Fruit fly (Drosophila melanogaster): ENCODE data around the gene NLaz.

Gene NLaz

DNA sequence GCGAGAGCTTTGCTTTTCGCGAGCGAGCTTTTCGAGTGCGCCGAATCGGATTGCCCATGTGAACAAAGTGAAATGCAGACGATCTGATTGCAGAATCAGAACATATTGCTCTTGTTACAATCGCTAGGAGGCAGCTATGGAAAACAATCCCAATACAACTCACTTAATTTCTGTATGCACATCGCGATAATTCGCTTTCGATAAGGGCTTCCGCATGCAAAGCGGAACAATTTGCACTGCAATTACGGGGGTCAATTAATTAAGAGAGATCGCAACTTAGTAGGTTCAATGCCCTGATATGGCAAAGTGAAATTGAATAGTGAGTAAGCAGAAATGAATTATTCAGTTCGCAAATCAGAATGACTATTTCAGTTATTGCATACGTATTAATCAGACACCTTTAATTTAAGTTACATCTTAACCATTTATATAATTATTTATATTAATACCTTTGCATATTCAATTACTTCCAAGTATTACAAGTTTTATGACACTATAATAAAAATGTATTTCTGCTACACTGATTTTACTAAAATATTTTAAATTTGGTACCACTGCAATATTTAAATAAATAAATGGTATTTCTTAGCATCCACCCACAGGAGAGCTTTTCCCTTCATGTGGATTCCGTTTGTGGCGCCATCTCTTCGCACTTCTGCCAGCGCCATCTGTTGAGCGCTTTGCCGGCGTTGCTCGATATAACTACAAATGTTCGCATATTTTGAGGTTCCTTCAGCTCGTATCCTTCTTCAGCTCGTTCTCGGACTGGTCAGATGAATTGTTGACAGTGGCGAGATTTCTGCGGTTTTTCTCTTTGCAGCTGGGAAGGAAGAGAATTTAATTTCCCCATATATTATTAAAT lies at the start of gene NLaz:
TSS of gene NLaz (minus strand) at position 51 of the 862 bp plus-strand sequence.
- no peak for TF ChIP-seq CG17801 (GFP tag; optimal IDR thresholded peaks at IDR 0.05; ENCODE audit: partially characterized antibody)

DNA sequence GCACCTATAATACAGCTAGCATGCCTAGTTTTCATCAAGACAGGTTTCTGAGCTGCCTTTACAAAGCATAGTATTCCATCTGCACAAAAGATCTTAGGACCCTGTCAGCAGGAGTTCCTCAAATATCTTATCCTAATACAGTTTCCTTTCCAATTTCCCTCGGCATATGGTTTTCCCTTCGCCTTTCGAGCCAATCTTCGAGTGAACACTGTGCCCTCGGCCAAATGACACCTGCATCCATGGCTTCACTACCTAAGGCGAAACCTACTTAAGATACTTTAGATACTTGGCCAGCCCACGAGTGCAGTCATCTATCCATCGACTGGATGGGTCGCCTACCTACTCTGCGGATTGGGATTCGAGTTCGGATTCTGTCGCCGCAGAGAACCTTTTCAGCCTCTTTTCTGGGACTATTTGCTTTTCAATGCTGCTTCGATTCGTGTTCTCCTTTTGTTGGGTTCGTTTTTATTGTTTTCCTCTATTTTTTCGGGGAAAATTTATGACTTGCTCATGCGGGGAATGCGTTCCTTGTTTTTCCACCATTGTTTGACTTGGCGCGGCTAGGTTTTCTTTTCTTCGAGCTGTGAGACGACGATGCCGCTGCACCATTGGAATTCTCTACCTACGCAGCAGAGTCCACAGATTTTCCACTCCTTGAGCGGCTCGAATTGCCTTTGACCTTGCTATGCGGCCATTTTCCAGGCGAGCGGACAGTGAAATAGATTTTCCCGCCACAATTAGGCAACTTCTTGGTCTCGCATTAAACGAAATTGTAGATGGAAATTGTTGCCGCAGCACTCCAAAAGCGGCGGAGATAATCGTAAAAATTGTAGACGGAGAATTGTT lies 49.4 kb upstream of the NLaz start:
- TF ChIP-seq CG17801 (GFP tag; optimal IDR thresholded peaks at IDR 0.05; ENCODE audit: partially characterized antibody) = no peak

DNA sequence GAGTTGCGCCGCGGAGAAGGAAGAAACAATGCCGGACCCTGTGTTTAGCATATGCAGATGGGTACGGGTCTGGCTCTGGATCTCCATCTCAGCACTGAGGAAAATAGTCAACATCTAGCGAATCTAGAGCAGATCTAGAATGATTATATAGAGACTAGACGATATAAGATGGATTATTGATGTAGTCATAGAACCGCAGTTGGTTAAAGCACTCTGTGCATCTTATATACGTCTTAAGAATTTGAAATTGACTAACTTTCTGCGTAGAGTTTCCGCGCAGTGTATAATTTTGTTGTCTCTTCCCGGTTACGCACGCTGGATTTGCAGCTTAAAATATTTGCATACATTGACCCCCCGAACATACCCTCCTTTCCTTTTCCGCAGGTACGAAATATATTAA lies 48.1 kb upstream of the NLaz start:
- TF ChIP-seq CG17801 (GFP tag; optimal IDR thresholded peaks at IDR 0.05; ENCODE audit: partially characterized antibody) = no peak

DNA sequence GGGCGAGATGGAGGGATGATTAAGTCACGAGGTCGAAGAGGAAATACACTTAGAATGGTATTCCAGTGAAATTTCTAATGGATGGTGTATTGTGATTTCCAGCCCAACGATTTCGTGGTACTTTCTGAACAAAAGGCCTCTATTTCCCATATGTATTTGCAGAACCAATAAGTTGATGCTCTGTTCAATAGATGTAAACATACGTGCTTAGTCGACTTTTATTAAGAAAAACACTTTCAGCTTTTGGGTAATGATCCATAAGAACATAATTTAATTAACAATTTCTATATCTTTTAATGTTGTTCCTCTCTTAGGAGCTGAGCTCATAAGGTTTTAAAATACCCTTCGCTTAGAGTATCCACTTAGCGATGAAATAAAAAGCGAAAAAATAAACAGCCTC lies 44.0 kb upstream of the NLaz start:
- TF ChIP-seq CG17801 (GFP tag; optimal IDR thresholded peaks at IDR 0.05; ENCODE audit: partially characterized antibody) = no peak

DNA sequence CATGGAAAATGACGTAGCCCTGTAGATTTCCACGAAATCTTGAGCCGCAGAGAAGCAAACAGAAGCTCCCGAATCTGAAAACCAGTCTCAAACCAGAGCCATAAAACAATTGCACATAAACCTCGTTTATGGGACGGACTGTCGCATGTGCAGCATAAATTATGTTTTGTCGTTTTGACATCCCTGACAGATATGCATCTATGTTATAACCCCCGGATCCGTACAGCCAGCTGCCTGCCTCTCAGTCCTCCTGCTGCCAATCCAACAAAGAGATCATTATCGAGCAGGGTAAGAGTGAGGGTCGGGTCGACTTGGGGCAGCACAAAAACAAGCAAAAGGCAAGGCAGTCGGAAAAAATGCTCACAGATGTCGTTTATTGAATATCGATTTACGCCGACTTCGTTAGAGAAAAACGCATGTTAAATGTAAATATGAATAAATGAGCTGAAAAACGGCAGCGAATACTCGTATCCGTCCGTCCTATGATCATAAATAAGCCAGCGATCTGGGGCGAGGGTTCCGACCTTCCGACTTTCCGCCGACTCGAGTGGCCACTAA lies 43.4 kb upstream of the NLaz start:
- no peak for TF ChIP-seq CG17801 (GFP tag; optimal IDR thresholded peaks at IDR 0.05; ENCODE audit: partially characterized antibody)

DNA sequence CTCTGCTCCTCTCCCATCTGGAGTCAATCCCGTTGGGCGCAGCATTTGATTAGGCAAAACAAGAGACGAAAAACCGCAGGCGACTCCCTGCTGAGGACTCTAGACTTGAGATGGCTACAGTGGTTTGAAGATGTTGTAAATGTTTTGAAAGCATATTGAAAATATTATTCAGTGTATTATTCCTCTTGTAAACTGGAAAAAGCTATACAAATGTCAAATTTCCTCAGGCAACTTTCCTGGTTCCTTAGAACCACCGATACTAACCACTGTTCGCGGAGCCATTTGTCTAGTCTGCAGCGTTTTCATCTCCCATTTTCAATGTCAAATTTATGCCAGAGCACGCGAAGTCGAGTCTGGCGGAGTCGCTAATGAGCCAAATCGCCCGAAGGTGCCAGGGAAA lies 41.1 kb upstream of the NLaz start:
- TF ChIP-seq CG17801 (GFP tag; optimal IDR thresholded peaks at IDR 0.05; ENCODE audit: partially characterized antibody) = no peak

DNA sequence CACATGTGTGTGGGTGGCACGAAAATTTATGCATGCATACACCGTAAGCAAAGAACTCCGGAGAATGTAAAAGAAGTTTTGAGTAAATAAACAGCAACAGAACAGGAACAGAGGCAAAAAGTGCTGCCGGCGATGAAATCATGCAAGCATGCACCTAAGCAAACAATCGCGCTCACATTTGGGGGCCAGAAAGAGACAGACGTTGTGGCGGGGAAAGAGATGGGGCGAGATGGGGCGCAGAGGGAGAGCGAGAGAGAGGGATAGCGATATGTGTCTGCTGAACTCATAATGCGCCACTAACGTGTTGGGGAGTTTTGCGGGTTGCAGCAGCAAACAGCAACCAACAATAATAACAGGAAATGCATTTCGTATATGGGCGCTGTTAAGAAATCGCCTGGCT lies 37.8 kb upstream of the NLaz start:
- no peak for TF ChIP-seq CG17801 (GFP tag; optimal IDR thresholded peaks at IDR 0.05; ENCODE audit: partially characterized antibody)

DNA sequence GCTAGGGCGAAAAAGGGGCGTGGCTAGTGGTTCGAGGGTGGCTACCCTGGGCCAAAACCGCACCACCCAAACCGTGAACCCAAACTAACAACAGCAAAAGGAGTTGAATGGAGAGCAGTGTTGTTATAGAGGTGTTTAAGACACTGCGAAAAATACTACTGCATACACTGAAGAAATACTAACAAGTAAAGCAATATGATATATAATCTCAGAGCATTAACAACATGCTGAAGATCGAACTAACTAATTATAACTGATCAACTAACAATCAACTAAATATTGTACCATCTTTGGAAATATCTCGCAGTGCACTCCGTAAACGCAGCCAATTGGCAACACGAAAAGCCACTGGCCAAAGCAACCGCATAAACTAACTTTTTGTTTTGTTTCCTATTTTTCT lies 32.0 kb upstream of the NLaz start:
- TF ChIP-seq CG17801 (GFP tag; optimal IDR thresholded peaks at IDR 0.05; ENCODE audit: partially characterized antibody) = no peak

DNA sequence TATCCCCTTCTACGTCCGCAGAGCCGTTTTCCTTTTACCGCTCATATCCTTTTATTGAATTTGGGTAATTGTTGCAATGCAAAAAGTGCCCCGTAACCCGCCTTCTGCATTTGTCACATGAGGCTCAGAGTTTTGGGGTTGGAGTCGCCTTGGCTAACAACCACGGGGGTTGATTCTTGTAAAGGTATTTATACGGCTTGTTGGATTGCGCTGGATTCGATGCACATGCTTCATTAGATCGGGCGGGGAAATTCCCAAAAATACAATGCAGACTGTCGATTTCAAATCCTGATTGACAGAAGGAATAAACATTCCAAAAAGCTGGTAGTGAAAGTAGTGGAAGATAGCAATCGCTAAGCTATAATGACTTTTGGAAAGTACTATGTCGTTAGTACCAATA lies 28.6 kb upstream of the NLaz start:
- TF ChIP-seq CG17801 (GFP tag; optimal IDR thresholded peaks at IDR 0.05; ENCODE audit: partially characterized antibody) = no peak

DNA sequence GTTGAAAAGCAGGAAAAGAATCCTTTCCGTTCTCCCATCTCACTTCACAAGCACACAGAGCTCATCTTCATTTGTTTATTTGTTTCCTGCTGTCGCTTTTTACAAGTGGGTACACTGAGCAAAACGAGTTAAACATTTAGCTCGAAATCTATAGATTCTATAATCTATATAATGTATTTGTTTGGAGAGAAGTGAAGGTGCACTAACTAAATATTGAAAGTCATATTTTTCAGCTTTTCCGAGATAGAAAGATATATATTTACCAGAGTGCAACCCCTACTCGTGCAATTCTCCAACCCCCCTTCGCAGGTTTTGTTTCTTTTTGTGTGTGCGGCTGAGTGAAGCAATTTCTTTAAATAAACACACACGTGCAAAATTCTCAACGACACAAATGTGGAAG lies 26.2 kb upstream of the NLaz start:
- TF ChIP-seq CG17801 (GFP tag; optimal IDR thresholded peaks at IDR 0.05; ENCODE audit: partially characterized antibody) = no peak

DNA sequence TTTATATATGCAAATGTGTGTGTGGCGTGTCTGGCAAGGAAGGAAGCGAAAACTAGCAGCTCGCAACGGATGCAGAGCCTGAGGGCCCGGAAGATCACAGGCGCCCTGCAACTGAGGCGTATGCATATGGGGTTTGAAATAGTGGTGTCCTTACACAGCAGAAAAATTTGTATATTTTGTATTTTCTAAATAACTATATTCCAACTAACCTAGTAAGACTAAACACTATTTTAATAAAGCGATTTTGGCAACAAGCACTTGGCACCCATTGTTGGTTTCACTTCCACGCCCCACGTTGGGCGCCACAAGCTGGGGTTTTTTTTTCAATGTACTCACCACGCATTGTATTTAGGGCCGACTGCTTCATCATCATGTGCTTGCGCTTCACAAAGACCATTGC lies 24.9 kb upstream of the NLaz start:
- TF ChIP-seq CG17801 (GFP tag; optimal IDR thresholded peaks at IDR 0.05; ENCODE audit: partially characterized antibody) = no peak

DNA sequence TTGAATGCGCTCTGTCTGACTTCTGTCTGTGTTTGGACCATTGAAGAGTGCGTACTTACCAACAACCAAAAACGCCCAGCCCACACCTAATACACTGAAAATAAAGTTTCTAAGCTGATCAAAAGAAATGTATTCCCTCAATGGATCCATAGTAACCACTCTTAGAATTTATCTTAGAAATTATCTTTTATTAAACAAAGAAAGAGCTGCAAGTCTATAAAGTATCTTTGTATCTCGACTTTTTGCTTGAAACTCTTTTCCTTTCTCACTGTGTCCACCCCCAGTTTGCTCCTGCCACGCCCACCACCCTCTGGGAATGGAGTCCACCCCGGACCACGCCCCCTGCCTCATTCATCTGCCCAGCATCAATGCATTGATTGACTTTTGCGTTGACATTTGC lies 16.0 kb upstream of the NLaz start:
- no peak for TF ChIP-seq CG17801 (GFP tag; optimal IDR thresholded peaks at IDR 0.05; ENCODE audit: partially characterized antibody)

DNA sequence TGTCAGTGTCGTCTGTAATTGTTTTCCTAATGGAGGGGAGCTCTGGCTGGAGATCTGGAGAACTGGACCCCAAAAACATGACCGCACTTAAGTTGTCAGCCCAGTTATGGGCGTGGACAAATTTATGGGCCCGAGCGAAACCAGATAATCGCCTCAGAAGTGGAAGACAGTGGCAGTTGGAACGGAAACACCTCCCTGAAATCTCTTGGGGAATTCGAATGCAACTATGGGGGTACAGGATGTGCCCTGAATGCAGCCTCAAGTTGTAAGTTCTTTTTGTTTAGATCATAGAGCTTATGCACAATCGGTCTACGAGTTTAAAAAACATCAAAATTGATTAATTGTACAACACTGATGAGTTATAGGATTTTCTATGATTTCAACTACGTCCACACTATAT lies 6.1 kb upstream of the NLaz start, which contains the start of gene CG14346:
TSS of gene CG14346 (plus strand) at position 301 of the 400 bp plus-strand sequence.
- no peak for TF ChIP-seq CG17801 (GFP tag; optimal IDR thresholded peaks at IDR 0.05; ENCODE audit: partially characterized antibody)

DNA sequence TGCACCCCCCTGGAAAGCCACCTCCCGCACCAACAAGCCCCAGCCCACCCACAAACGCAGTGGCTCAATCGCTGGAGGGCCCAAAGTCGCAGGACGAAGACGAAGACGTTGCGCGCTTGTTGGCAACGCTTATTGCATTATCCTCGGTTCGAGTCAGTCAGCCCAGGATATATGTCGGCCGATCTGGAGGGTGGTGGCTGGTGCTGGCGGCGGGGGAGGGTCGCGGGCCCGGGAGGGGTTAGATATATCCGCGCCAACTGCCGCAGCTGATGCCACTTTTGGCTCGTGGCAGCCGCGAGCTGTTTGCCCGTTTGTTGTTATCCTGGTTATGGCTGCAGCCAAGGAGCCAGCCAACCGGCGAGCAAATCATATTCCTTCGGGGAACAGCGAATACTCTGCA lies 3.4 kb upstream of the NLaz start:
- TF ChIP-seq CG17801 (GFP tag; optimal IDR thresholded peaks at IDR 0.05; ENCODE audit: partially characterized antibody) = no peak

DNA sequence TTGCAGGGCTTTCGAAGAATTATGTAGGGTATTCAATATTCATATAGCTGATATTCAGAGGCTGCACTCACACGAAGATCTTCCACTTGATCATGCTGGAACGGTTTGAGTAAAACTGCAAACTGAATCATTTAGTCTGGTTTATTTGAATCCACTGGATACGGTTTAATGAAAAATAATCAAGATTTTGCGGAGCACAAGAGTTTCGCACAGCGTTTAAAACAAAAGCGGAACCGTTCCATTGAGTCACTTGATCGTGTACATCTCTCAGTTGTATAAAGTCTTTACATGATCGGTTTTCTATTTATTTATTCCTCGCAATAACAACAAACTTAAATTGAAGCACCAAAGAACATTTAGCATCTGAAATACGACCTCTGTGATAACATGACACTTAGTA lies 1.9 kb downstream of the NLaz start, which contains the start of gene CG31659:
TSS of gene CG31659 (minus strand) at position 101 of the 400 bp plus-strand sequence.
- no peak for TF ChIP-seq CG17801 (GFP tag; optimal IDR thresholded peaks at IDR 0.05; ENCODE audit: partially characterized antibody)

DNA sequence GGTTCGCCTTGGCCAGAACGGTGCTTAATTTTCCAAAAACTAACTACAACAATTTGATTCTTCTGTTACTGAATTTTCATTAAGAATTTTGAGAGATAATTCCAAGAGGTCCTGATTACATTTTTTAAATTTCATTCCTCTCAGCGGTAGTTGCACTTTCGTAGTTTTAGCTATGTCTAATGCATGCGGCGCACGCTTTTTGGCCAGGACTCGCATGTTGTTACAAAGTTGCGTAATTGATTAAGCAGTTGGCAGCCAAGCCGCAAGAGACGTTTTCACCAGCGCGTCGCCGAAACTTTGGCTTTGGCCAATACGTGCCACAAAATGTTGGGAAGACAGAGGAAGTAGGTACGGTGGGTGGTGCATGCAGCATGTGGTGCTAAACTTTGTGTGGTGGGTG lies 5.8 kb downstream of the NLaz start, which contains the start of gene CG5565:
TSS of gene CG5565 (minus strand) at position 101 of the 400 bp plus-strand sequence.
- no peak for TF ChIP-seq CG17801 (GFP tag; optimal IDR thresholded peaks at IDR 0.05; ENCODE audit: partially characterized antibody)

Measured in ovary, adult (tissue).